Worm (Caenorhabditis elegans): ENCODE measurements around the gene ulp-3.

DNA sequence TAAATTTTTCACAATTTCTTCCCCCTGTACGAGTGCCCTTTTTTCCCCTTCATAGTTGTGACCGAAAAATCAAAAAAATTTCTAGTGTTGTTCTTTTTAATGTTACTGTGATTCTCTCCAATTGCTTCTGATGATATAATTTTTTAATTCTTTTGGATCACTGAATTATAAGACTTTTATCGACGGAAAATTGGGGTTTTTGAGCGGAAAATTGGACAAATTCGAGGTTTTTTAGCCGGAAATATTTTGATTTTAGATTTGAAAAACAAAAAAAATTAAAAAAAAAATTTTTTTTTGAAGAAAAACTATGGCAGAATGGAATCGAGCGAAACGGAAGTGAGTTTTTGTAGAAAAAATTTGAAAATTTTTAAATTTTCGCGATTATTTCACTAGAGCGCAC lies 15.5 kb upstream of the ulp-3 start, which contains the start of gene tsen-54:
- TF ChIP-seq klf-2 (GFP tag; conservative IDR thresholded peaks at IDR 0.05) = no peak
- TF ChIP-seq cog-1 (tag; optimal IDR thresholded peaks at IDR 0.05) = no peak
- TF ChIP-seq tab-1 (GFP tag; IDR thresholded peaks at IDR 0.05) = no peak
- TF ChIP-seq flt-1 (GFP tag; IDR thresholded peaks at IDR 0.05) = no peak
- TF ChIP-seq med-1 (GFP tag; optimal IDR thresholded peaks at IDR 0.05; ENCODE audit: insufficient read depth) = no peak
- TF ChIP-seq ref-1 (GFP tag; conservative IDR thresholded peaks at IDR 0.05) = no peak
- no peak for TF ChIP-seq ztf-29 (GFP tag; IDR thresholded peaks at IDR 0.05)
